Fruit fly (Drosophila melanogaster) whole organism, adult: ENCODE data around the gene mtm.

Experiments used
- CG11617 ChIP-seq: fragments of 200-800 bp; sonication (Bioruptor generic); optimal IDR thresholded peaks from 2 replicates; lab custom pipeline; 2017; ENCODE audit warnings: mild to moderate bottlenecking, missing biosample characterization, missing genetic modification reagents, missing genetic modification characterization
- CG12768 ChIP-seq: fragments of 200-800 bp; sonication (Bioruptor generic); optimal IDR thresholded peaks from 2 replicates; lab custom pipeline; 2017; ENCODE audit warnings: missing biosample characterization, missing genetic modification characterization, mild to moderate bottlenecking, moderate library complexity, missing genetic modification reagents
- CG14711 ChIP-seq: fragments of 200-800 bp; sonication (Bioruptor generic); optimal IDR thresholded peaks from 2 replicates; lab custom pipeline; 2018; ENCODE audit warnings: missing biosample characterization, mild to moderate bottlenecking, missing genetic modification characterization, moderate library complexity
- CG1620 ChIP-seq: fragments of 200-800 bp; sonication (Bioruptor generic); optimal IDR thresholded peaks from 2 replicates; lab custom pipeline; 2016; ENCODE audit warnings: missing biosample characterization, missing genetic modification characterization
- CG33017 ChIP-seq: fragments of 200-800 bp; sonication (Bioruptor generic); optimal IDR thresholded peaks from 2 replicates; lab custom pipeline; 2018; ENCODE audit warnings: missing biosample characterization, mild to moderate bottlenecking, missing genetic modification characterization, moderate library complexity
- CG5204 ChIP-seq: fragments of 200-800 bp; sonication (Bioruptor generic); optimal IDR thresholded peaks from 2 replicates; lab custom pipeline; 2016; ENCODE audit warnings: missing biosample characterization, missing genetic modification characterization
- CG7045 ChIP-seq: fragments of 200-800 bp; sonication (Bioruptor generic); optimal IDR thresholded peaks from 2 replicates; lab custom pipeline; 2017; ENCODE audit warnings: missing biosample characterization, mild to moderate bottlenecking, missing genetic modification characterization
- CG7101 ChIP-seq: fragments of 200-800 bp; sonication (Bioruptor generic); optimal IDR thresholded peaks from 2 replicates; lab custom pipeline; 2018; ENCODE audit warnings: missing biosample characterization, mild to moderate bottlenecking, missing genetic modification characterization, moderate library complexity
- Clk ChIP-seq: fragments of 200-800 bp; sonication (Bioruptor generic); optimal IDR thresholded peaks from 2 replicates; lab custom pipeline; 2017; ENCODE audit warnings: missing biosample characterization, missing genetic modification characterization
- Crg-1 ChIP-seq: fragments of 200-800 bp; sonication (Bioruptor generic); optimal IDR thresholded peaks from 2 replicates; lab custom pipeline; 2016; ENCODE audit warnings: missing biosample characterization, missing genetic modification characterization
- Hr96 ChIP-seq: fragments of 200-800 bp; sonication (Bioruptor generic); optimal IDR thresholded peaks from 2 replicates; lab custom pipeline; 2016; ENCODE audit warnings: missing biosample characterization, missing genetic modification characterization
- Mnt ChIP-seq: fragments of 200-800 bp; sonication (Bioruptor generic); optimal IDR thresholded peaks from 2 replicates; lab custom pipeline; 2016; ENCODE audit warnings: missing biosample characterization, mild to moderate bottlenecking, missing genetic modification characterization
- bab1 ChIP-seq: fragments of 200-800 bp; sonication (Bioruptor generic); optimal IDR thresholded peaks from 3 replicates; lab custom pipeline; 2019; ENCODE audit warnings: missing biosample characterization, mild to moderate bottlenecking, missing genetic modification characterization, moderate library complexity
- cic ChIP-seq: fragments of 200-800 bp; sonication (Bioruptor generic); optimal IDR thresholded peaks from 2 replicates; lab custom pipeline; 2017; ENCODE audit warnings: missing biosample characterization, mild to moderate bottlenecking, missing genetic modification characterization, moderate library complexity
- cnc ChIP-seq, 2 experiments: fragments of >200 bp; optimal IDR thresholded peaks; 2 replicates each; lab custom pipeline; 2017
- kay ChIP-seq: fragments of 200-800 bp; sonication (Bioruptor generic); peaks from one replicate; lab custom pipeline; 2016; ENCODE audit warnings: missing biosample characterization, missing genetic modification characterization, borderline replicate concordance
- ovo ChIP-seq: fragments of 200-800 bp; sonication (Bioruptor generic); optimal IDR thresholded peaks from 2 replicates; lab custom pipeline; 2016; ENCODE audit warnings: missing biosample characterization, missing genetic modification characterization
- pad ChIP-seq: fragments of 200-800 bp; sonication (Bioruptor generic); optimal IDR thresholded peaks from 3 replicates; lab custom pipeline; 2017; ENCODE audit warnings: missing biosample characterization, missing genetic modification characterization, mild to moderate bottlenecking, moderate library complexity, missing genetic modification reagents
- tj ChIP-seq: fragments of 200-800 bp; sonication (Bioruptor generic); optimal IDR thresholded peaks from 3 replicates; lab custom pipeline; 2017; ENCODE audit warnings: missing biosample characterization, mild to moderate bottlenecking, missing genetic modification characterization, moderate library complexity
- toe ChIP-seq: fragments of 200-800 bp; sonication (Bioruptor generic); optimal IDR thresholded peaks from 2 replicates; lab custom pipeline; 2016; ENCODE audit warnings: missing biosample characterization, missing genetic modification characterization

Gene mtm

dm6 chr2L:6080329-6080728 lies 43.5 kb upstream of the mtm start:
- peak; percentile 74 for TF ChIP-seq CG7045 (GFP tag; lab: Kevin White, UChicago)
- TF ChIP-seq CG12768 (GFP tag; lab: Kevin White, UChicago): peak; percentile 87
- no peak for TF ChIP-seq cnc (optimal IDR thresholded peaks at IDR 0.05; lab: Kevin White, UChicago)
- peak; percentile 56 for TF ChIP-seq CG1620 (GFP tag; lab: Kevin White, UChicago)
- peak; percentile 46 for TF ChIP-seq pad (GFP tag; lab: Kevin White, UChicago)
- peak; percentile 70 for TF ChIP-seq toe
- TF ChIP-seq tj (GFP tag; lab: Kevin White, UChicago): peak; percentile 21
- peak; percentile 52 for TF ChIP-seq Crg-1
- no peak for TF ChIP-seq bab1 (GFP tag; lab: Kevin White, UChicago)
- peak; percentile 63 for TF ChIP-seq Hr96
- peak; percentile 8 for TF ChIP-seq CG14711
- TF ChIP-seq CG5204 (GFP tag; lab: Kevin White, UChicago): peak; percentile 8
- TF ChIP-seq CG33017 (tag; lab: Kevin White, UChicago): peak; percentile 39
- TF ChIP-seq CG11617 (GFP tag; lab: Kevin White, UChicago): peak; percentile 22
- peak; percentile 97 for TF ChIP-seq cic (GFP tag; lab: Kevin White, UChicago)
- peak; percentile 62 for TF ChIP-seq CG7101 (tag; lab: Kevin White, UChicago)
- peak; percentile 67 for TF ChIP-seq Mnt
- TF ChIP-seq kay: peak; percentile 85
- TF ChIP-seq ovo (GFP tag; lab: Kevin White, UChicago): peak; percentile 69
- TF ChIP-seq Clk (GFP tag; lab: Kevin White, UChicago): peak; percentile 74

DNA sequence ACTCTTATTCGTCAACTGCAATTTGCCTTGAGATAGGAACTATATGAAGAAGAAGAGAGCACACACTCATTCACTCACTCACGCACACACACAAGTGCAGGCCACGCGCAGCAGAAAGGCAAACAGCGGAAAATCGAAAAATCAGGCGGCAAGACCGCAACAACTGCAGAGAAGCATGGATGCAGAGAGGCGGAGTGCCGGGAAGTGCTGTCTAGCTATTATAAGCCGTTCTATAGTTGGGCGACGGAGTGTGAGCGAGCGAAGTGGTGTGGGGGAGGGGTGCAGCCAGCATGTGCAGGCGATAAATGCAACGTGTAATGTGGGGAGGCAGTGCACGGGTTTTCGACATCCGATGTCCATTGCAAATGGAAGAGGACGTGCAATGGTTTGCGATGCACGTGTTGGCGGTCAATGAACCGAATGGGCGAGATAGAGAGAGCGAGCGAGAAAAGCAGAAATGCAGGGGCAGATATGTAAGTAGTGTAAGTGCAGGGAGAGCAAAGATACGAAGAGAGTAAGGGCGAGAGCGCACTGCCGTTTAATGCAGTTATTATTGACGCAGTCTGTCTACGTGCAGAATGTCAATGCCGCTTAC lies 42.0 kb upstream of the mtm start:
- TF ChIP-seq CG12768 (GFP tag; lab: Kevin White, UChicago) (peak; percentile 91), tj (GFP tag; lab: Kevin White, UChicago) (peak; percentile 100), Clk (GFP tag; lab: Kevin White, UChicago) (peak; percentile 91), CG11617 (GFP tag; lab: Kevin White, UChicago) (peak; percentile 48), cnc (optimal IDR thresholded peaks at IDR 0.05; lab: Kevin White, UChicago) (peak in 1 of 2 experiments; percentile 90), CG33017 (tag; lab: Kevin White, UChicago) (peak; percentile 55), toe (peak; percentile 68), pad (GFP tag; lab: Kevin White, UChicago) (peak; percentile 86), Crg-1 (peak; percentile 81), CG5204 (GFP tag; lab: Kevin White, UChicago) (no peak), CG1620 (GFP tag; lab: Kevin White, UChicago) (peak; percentile 31), cic (GFP tag; lab: Kevin White, UChicago) (peak; percentile 100), kay (peak; percentile 99), CG7101 (tag; lab: Kevin White, UChicago) (peak; percentile 40), Mnt (peak; percentile 99), ovo (GFP tag; lab: Kevin White, UChicago) (peak; percentile 88), Hr96 (no peak), bab1 (GFP tag; lab: Kevin White, UChicago) (peak; percentile 5), CG7045 (GFP tag; lab: Kevin White, UChicago) (peak; percentile 13), CG14711 (peak; percentile 18)

DNA sequence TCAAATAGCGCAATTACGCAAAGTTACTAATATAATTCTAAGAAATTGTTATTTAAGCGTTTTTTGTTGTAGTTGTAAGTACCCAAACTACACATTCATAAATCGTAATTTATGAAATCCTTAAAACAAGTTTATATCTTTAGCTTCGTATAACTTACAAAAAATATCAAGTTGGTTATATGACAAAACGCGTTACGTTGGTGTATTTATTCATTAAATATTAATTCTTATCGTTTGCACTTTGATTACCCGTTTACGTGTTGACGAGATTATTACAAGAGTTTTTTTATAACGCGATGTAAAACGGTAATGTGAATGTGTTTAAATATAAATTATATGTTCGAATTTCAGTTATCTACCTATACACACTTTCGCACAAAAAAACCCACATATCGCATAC lies 40.8 kb upstream of the mtm start:
- TF ChIP-seq CG7045 (GFP tag; lab: Kevin White, UChicago) (no peak), kay (peak; percentile 98)

dm6 chr2L:6076829-6077364 lies 40.1 kb upstream of the mtm start:
- TF ChIP-seq CG12768 (GFP tag; lab: Kevin White, UChicago): no peak
- TF ChIP-seq ovo (GFP tag; lab: Kevin White, UChicago): no peak
- TF ChIP-seq Mnt: no peak
- no peak for TF ChIP-seq cic (GFP tag; lab: Kevin White, UChicago)
- no peak for TF ChIP-seq CG14711
- TF ChIP-seq bab1 (GFP tag; lab: Kevin White, UChicago): no peak
- no peak for TF ChIP-seq Clk (GFP tag; lab: Kevin White, UChicago)
- TF ChIP-seq CG7045 (GFP tag; lab: Kevin White, UChicago): no peak
- no peak for TF ChIP-seq Hr96
- no peak for TF ChIP-seq pad (GFP tag; lab: Kevin White, UChicago)
- TF ChIP-seq CG5204 (GFP tag; lab: Kevin White, UChicago): no peak
- TF ChIP-seq cnc (optimal IDR thresholded peaks at IDR 0.05; lab: Kevin White, UChicago): no peak
- TF ChIP-seq kay: no peak
- TF ChIP-seq CG33017 (tag; lab: Kevin White, UChicago): no peak

DNA sequence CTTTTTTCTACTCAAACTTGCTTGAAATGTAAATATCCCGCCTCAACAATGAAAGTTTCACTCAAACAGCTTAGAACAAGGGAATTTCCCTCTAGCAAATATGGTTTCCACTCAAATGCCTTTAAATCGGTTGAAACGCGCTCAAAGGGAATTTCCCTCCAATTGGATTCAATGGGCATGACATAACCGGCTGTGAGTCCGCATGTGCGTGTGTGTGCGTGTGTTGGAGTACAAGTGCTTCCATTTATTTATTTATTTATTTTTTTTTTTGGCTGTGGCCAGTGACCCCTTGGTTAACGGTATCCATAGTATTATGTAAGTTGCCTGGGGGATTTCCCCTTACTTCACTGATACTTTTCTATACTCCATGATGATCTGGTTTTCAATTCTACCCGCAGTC lies 39.3 kb upstream of the mtm start:
- TF ChIP-seq Hr96 (no peak), CG7101 (tag; lab: Kevin White, UChicago) (no peak), Clk (GFP tag; lab: Kevin White, UChicago) (no peak), CG5204 (GFP tag; lab: Kevin White, UChicago) (no peak), cnc (optimal IDR thresholded peaks at IDR 0.05; lab: Kevin White, UChicago) (no peak), cic (GFP tag; lab: Kevin White, UChicago) (no peak), CG7045 (GFP tag; lab: Kevin White, UChicago) (no peak), kay (no peak), CG1620 (GFP tag; lab: Kevin White, UChicago) (no peak), CG14711 (no peak), Mnt (no peak), bab1 (GFP tag; lab: Kevin White, UChicago) (no peak), CG11617 (GFP tag; lab: Kevin White, UChicago) (no peak), CG33017 (tag; lab: Kevin White, UChicago) (no peak), CG12768 (GFP tag; lab: Kevin White, UChicago) (no peak), toe (no peak), pad (GFP tag; lab: Kevin White, UChicago) (no peak)
